Fruit fly (Drosophila melanogaster): Measurements from ENCODE around the gene CG2258.

Gene CG2258

DNA sequence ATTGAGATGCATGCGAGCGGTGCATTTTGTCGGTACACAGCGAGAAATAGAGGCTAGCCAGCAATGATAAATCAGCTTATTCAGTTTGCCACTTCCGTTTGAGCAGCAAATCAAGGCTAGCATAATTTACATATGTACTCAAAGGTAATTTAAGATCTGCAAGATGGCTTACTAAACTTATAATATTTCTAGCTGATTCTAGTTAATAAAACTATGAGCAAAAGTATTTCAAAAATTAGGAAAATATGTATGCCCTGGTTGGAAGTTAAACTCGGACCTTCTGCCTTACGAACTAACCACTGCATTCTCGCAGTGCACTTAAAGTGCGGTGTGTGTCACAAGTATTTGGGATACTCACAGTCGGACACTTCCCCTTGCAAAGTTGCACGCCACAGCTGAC is 20.9 kb upstream of the CG2258 start (continued):
- TF ChIP-seq CG6163 (GFP tag; IDR thresholded peaks at IDR 0.05) (peak; percentile 66; the same call in 2 of the 3 replicates), CG11902 (GFP tag; optimal IDR thresholded peaks at IDR 0.05) (peak; percentile 5), cyc (GFP tag; optimal IDR thresholded peaks at IDR 0.05) (no peak), vri (GFP tag; optimal IDR thresholded peaks at IDR 0.05) (no peak), spab (GFP tag; optimal IDR thresholded peaks at IDR 0.05) (no peak), svp (GFP tag) (no peak), Ets21C (GFP tag; optimal IDR thresholded peaks at IDR 0.05) (no peak), CG8119 (GFP tag; IDR thresholded peaks at IDR 0.05) (peak; percentile 77), CG31627 (GFP tag; optimal IDR thresholded peaks at IDR 0.05) (no peak), CG4318 (GFP tag; optimal IDR thresholded peaks at IDR 0.05) (peak; percentile 57), ss (GFP tag; optimal IDR thresholded peaks at IDR 0.05) (peak; percentile 67 to 78), Hr38 (GFP tag; optimal IDR thresholded peaks at IDR 0.05) (no peak), Hr39 (GFP tag; optimal IDR thresholded peaks at IDR 0.05) (peak; percentile 6), CG11762 (GFP tag; optimal IDR thresholded peaks at IDR 0.05; ENCODE audit: insufficient read depth) (peak; percentile 20), fd59A (GFP tag; optimal IDR thresholded peaks at IDR 0.05) (peak; percentile 36), acj6 (GFP tag; optimal IDR thresholded peaks at IDR 0.05) (peak; percentile 34), CG1621 (tag; optimal IDR thresholded peaks at IDR 0.05) (no peak), CG32006 (GFP tag; optimal IDR thresholded peaks at IDR 0.05) (peak; percentile 85), pdm3 (GFP tag; optimal IDR thresholded peaks at IDR 0.05) (peak; percentile 56), CG6276 (GFP tag; optimal IDR thresholded peaks at IDR 0.05) (peak; percentile 66), Smox (GFP tag; optimal IDR thresholded peaks at IDR 0.05) (no peak), CG16779 (tag; optimal IDR thresholded peaks at IDR 0.05) (no peak), CG15336 (GFP tag; IDR thresholded peaks at IDR 0.05) (peak; percentile 76), Gug (GFP tag; IDR thresholded peaks at IDR 0.05) (no peak), fkh (GFP tag; optimal IDR thresholded peaks at IDR 0.05) (no peak), topi (GFP tag; optimal IDR thresholded peaks at IDR 0.05) (peak; percentile 15), OdsH (GFP tag; optimal IDR thresholded peaks at IDR 0.05) (peak; percentile 41), Sox14 (GFP tag; optimal IDR thresholded peaks at IDR 0.05) (peak; percentile 28), lz (GFP tag; optimal IDR thresholded peaks at IDR 0.05) (no peak), CG3032 (tag; optimal IDR thresholded peaks at IDR 0.05) (peak; percentile 46)

DNA sequence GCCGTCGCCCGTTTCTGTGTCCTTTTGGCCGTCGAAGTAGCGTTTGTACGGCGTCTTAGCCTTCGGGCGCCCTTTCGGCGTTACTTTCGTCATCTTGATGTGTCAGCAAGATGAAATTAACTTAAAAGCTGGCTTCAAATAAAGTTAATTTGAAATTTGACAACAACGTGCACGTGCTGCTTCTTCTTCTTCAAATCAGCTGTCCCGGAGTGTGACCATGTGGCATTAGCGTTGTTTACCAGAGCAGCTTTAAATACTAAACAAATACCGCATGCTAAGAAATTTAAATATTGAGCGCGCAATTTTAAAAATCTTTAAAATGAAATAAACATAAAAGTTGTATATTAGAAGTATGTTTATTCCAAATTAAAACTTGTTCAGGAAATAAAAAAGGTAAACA is 19.0 kb upstream of the CG2258 start, which contains the start of gene CG2260:
Gene CG2260 (minus strand): TSS at position 209 of the 400 bp plus-strand sequence.
- peak; percentile 39 for TF ChIP-seq Eip78C (GFP tag)
- TF ChIP-seq CG3919 (GFP tag; optimal IDR thresholded peaks at IDR 0.05), result no peak

DNA sequence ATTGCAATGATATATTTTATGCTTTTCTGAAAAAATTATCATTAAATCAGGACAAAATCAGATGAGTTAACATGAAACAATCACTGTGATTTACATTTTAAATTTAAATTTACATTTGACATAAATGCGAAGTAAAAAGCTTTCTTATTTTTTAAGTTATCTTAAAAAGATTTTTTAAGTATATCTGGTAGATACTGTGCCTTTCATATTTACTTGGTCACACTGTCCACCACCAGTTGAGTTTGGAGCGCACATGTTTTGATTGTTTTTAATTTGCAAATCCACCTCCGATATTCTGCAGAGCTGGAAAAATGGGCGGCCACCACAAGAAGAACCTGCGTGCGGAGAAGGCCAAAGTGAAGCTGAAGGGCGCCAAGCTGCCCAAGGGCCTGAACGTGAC is 14.9 kb upstream of the CG2258 start, which contains the start of gene CG1575:
Gene CG1575 (plus strand): TSS at position 200 of the 400 bp plus-strand sequence.
- TF ChIP-seq fd85E (GFP tag; optimal IDR thresholded peaks at IDR 0.05) (no peak), dsx (GFP tag; optimal IDR thresholded peaks at IDR 0.05; ENCODE audit: poor library complexity, severe bottlenecking) (no peak), CG6276 (GFP tag; optimal IDR thresholded peaks at IDR 0.05) (no peak), CG11294 (GFP tag; IDR thresholded peaks at IDR 0.05) (no peak), CG10631 (GFP tag; optimal IDR thresholded peaks at IDR 0.05) (no peak), svp (GFP tag) (no peak), CG3919 (GFP tag; optimal IDR thresholded peaks at IDR 0.05) (no peak), CG9139 (GFP tag; optimal IDR thresholded peaks at IDR 0.05) (no peak), Lpt (GFP tag; optimal IDR thresholded peaks at IDR 0.05) (no peak)
